Worm (Caenorhabditis elegans): ENCODE data around the gene T07G12.5.

ce11 chrIV:10507586-10507985 lies 37.4 kb downstream of the T07G12.5 start:
- TF ChIP-seq aly-2 (tag; optimal IDR thresholded peaks at IDR 0.05): no peak
- TF ChIP-seq elt-1 (tag; optimal IDR thresholded peaks at IDR 0.05): no peak
- TF ChIP-seq fkh-10 (GFP tag; optimal IDR thresholded peaks at IDR 0.05): peak; percentile 86
- TF ChIP-seq egl-27 (tag; optimal IDR thresholded peaks at IDR 0.05): no peak
- no peak for TF ChIP-seq nhr-25 (tag; optimal IDR thresholded peaks at IDR 0.05)
- no peak for TF ChIP-seq ztf-11 (tag; optimal IDR thresholded peaks at IDR 0.05)
- TF ChIP-seq elt-3 (tag; optimal IDR thresholded peaks at IDR 0.05): no peak

Measured in whole organism, L3 larva.